Worm (Caenorhabditis elegans) whole organism, young adult: ENCODE results near the gene mex-1.
A peak's percentile ranks its signal among the peaks of the same experiment; 100 is the strongest.

Experiments
- F57A8.1 ChIP-seq: fragments of 200-800 bp; sonication (Bioruptor generic); optimal IDR thresholded peaks from 2 replicates; lab custom pipeline; 2018; ENCODE audit warnings: mild to moderate bottlenecking, missing genetic modification characterization, moderate library complexity, missing compliant biosample characterization
- Y53G8AR.9 ChIP-seq: fragments of 200-800 bp; sonication (Bioruptor generic); conservative IDR thresholded peaks from 2 replicates; pipeline ENCODE4 v1.3.6; 2022; ENCODE audit warnings: missing genetic modification reagents, missing genetic modification characterization, missing compliant biosample characterization
- Y79H2A.3 ChIP-seq: fragments of 200-800 bp; sonication (Bioruptor generic); conservative IDR thresholded peaks from 2 replicates; pipeline ENCODE4 v1.3.6; 2022; ENCODE audit warnings: missing genetic modification reagents, missing genetic modification characterization, missing compliant biosample characterization
- dpl-1 ChIP-seq: fragments of 150-350 bp; optimal IDR thresholded peaks from 2 replicates; lab custom pipeline; 2014; ENCODE audit warnings: missing biosample characterization, missing genetic modification reagents, missing genetic modification characterization
- efl-1 ChIP-seq: fragments of 150-350 bp; optimal IDR thresholded peaks from 2 replicates; lab custom pipeline; 2014; ENCODE audit warnings: missing biosample characterization, missing genetic modification reagents, missing genetic modification characterization
- hlh-26 ChIP-seq: fragments of 200-800 bp; sonication (Bioruptor generic); conservative IDR thresholded peaks from 2 replicates; pipeline ENCODE4 v1.3.6; 2022; ENCODE audit warnings: missing genetic modification reagents, missing genetic modification characterization, missing compliant biosample characterization
- pha-4 ChIP-seq: fragments of 150-350 bp; sonication (generic microtip); optimal IDR thresholded peaks from 2 replicates; lab custom pipeline; 2014; ENCODE audit warnings: missing biosample characterization, missing genetic modification reagents, missing genetic modification characterization
- snpc-1.1 ChIP-seq: sonication (generic microtip); optimal IDR thresholded peaks from 2 replicates; lab custom pipeline; 2017; ENCODE audit warnings: missing genetic modification characterization, mild to moderate bottlenecking, missing compliant biosample characterization, antibody characterized with exemption, moderate library complexity, missing genotype, missing genetic modification reagents; ENCODE audit not compliant: insufficient read depth
- unc-62 ChIP-seq: fragments of 150-350 bp; optimal IDR thresholded peaks from 2 replicates; lab custom pipeline; 2014; ENCODE audit warnings: missing biosample characterization, missing genetic modification reagents, missing genetic modification characterization

ce11 chrII:11960596-11961217, 7.7 kb upstream of the mex-1 start:
- TF ChIP-seq hlh-26 (GFP tag; lab: Robert Waterston, UW) (peak; percentile 81; the same call in 1 of the 2 replicates), snpc-1.1 (peak; percentile 77), Y79H2A.3 (GFP tag; lab: Robert Waterston, UW) (peak; percentile 94), efl-1 (GFP tag; lab: Kevin White, UChicago) (peak; percentile 49), unc-62 (no peak), Y53G8AR.9 (peak; percentile 88), pha-4 (tag; lab: Kevin White, UChicago) (no peak), dpl-1 (GFP tag; lab: Kevin White, UChicago) (peak; percentile 37), F57A8.1 (peak; percentile 99)
